Worm (Caenorhabditis elegans) whole organism, young adult: ENCODE data around the gene rme-4.

Source experiments
- C17E4.6 ChIP-seq: fragments of 200-800 bp; sonication (Bioruptor generic); IDR thresholded peaks from 2 replicates; pipeline ENCODE4 v1.3.6; 2022; ENCODE audit warnings: missing genetic modification reagents, missing genetic modification characterization, missing compliant biosample characterization
- F22D6.2 ChIP-seq: sonication (generic microtip); optimal IDR thresholded peaks from 2 replicates; lab custom pipeline; 2016; ENCODE audit warnings: mild to moderate bottlenecking, missing genetic modification characterization, missing compliant biosample characterization
- F49E8.2 ChIP-seq: sonication (generic microtip); optimal IDR thresholded peaks from 3 replicates; lab custom pipeline; 2017; ENCODE audit warnings: missing genetic modification characterization, mild to moderate bottlenecking, missing compliant biosample characterization, antibody characterized with exemption, moderate library complexity; ENCODE audit not compliant: insufficient read depth
- F57C9.4 ChIP-seq: sonication (generic microtip); optimal IDR thresholded peaks from 2 replicates; lab custom pipeline; 2017; ENCODE audit warnings: mild to moderate bottlenecking, missing genetic modification characterization, missing compliant biosample characterization
- bed-1 ChIP-seq: fragments of 200-800 bp; sonication (Bioruptor generic); IDR thresholded peaks from 2 replicates; pipeline ENCODE4 v1.3.6; 2022; ENCODE audit warnings: missing genetic modification reagents, missing genetic modification characterization, missing compliant biosample characterization
- ceh-91 ChIP-seq: fragments of 200-800 bp; sonication (Bioruptor generic); IDR thresholded peaks from 2 replicates; pipeline ENCODE4 v1.3.6; 2022; ENCODE audit warnings: missing genetic modification reagents, missing genetic modification characterization, missing compliant biosample characterization
- him-1 ChIP-seq: sonication (generic microtip); optimal IDR thresholded peaks from 2 replicates; lab custom pipeline; 2016; ENCODE audit warnings: missing genotype, missing genetic modification reagents, missing genetic modification characterization, missing compliant biosample characterization
- hmg-20 ChIP-seq: fragments of 200-800 bp; sonication (Bioruptor generic); IDR thresholded peaks from 2 replicates; pipeline ENCODE4 v1.3.6; 2022; ENCODE audit warnings: missing genetic modification reagents, missing genetic modification characterization, missing compliant biosample characterization
- let-526 ChIP-seq: fragments of 200-800 bp; sonication (Bioruptor generic); IDR thresholded peaks from 2 replicates; pipeline ENCODE4 v1.3.6; 2022; ENCODE audit warnings: missing genetic modification reagents, missing genetic modification characterization, missing compliant biosample characterization
- lin-26 ChIP-seq: fragments of 200-800 bp; sonication (Bioruptor generic); IDR thresholded peaks from 2 replicates; pipeline ENCODE4 v1.3.6; 2022; ENCODE audit warnings: missing genetic modification reagents, missing genetic modification characterization, missing compliant biosample characterization
- snpc-1.1 ChIP-seq: sonication (generic microtip); optimal IDR thresholded peaks from 2 replicates; lab custom pipeline; 2017; ENCODE audit warnings: missing genetic modification characterization, mild to moderate bottlenecking, missing compliant biosample characterization, antibody characterized with exemption, moderate library complexity, missing genotype, missing genetic modification reagents; ENCODE audit not compliant: insufficient read depth
- tbp1 ChIP-seq: fragments of 200-800 bp; sonication (Bioruptor generic); optimal IDR thresholded peaks from 2 replicates; lab custom pipeline; 2018; ENCODE audit warnings: mild to moderate bottlenecking, missing genetic modification characterization, missing compliant biosample characterization
- unc-130 ChIP-seq: sonication (generic microtip); optimal IDR thresholded peaks from 2 replicates; lab custom pipeline; 2016; ENCODE audit warnings: missing genetic modification reagents, missing genetic modification characterization, missing compliant biosample characterization
- unc-62 ChIP-seq: fragments of 150-350 bp; optimal IDR thresholded peaks from 2 replicates; lab custom pipeline; 2014; ENCODE audit warnings: missing biosample characterization, missing genetic modification reagents, missing genetic modification characterization

DNA sequence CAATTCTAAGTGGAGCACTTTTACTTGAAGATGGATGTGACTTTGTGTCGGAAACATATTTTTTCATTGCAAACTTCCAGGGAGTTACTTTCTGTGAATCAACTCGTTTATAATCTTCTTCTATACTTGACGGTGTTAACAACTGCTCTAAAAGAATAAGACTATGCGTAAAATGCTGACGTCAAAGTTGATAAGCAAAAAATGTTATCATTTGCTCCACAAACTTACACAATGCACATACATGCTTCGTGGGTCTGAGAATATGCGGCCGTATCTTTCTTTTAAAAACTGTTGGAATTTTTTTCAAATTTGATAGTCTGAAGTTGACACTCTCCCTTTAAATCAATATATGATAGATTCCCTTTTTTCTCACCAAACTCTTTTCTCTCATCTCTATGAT, 15.5 kb upstream of the rme-4 start:
- TF ChIP-seq lin-26 (GFP tag; lab: Robert Waterston, UW) = no peak
- TF ChIP-seq hmg-20 (GFP tag; lab: Robert Waterston, UW) = no peak
- no peak for TF ChIP-seq unc-130 (GFP tag; lab: Kevin White, UChicago)
- no peak for TF ChIP-seq unc-62 (GFP tag; lab: Kevin White, UChicago)
- no peak for TF ChIP-seq tbp1 (GFP tag; lab: Kevin White, UChicago)
- TF ChIP-seq snpc-1.1 = no peak
- no peak for TF ChIP-seq F49E8.2 (tag; lab: Kevin White, UChicago)
- TF ChIP-seq C17E4.6 (GFP tag; lab: Robert Waterston, UW) = no peak
- no peak for TF ChIP-seq bed-1 (GFP tag; lab: Robert Waterston, UW)
- no peak for TF ChIP-seq ceh-91 (GFP tag; lab: Robert Waterston, UW)
- TF ChIP-seq F22D6.2 (tag; lab: Kevin White, UChicago) = no peak
- TF ChIP-seq him-1 = no peak
- no peak for TF ChIP-seq F57C9.4
- no peak for TF ChIP-seq let-526 (GFP tag; lab: Robert Waterston, UW)
